Worm (Caenorhabditis elegans): ENCODE measurements around the gene ZK632.10.

ce11 chrIII:9808179-9808578 lies 19.3 kb downstream of the ZK632.10 start, which contains the start of gene gtap-2:
- no peak for TF ChIP-seq ama-1 (optimal IDR thresholded peaks at IDR 0.05)
- TF ChIP-seq blmp-1 (tag; optimal IDR thresholded peaks at IDR 0.05): no peak
- no peak for TF ChIP-seq nhr-77 (tag; optimal IDR thresholded peaks at IDR 0.05)
- TF ChIP-seq zag-1 (tag; optimal IDR thresholded peaks at IDR 0.05): no peak
